Worm (Caenorhabditis elegans) whole organism, L2 larva: Measurements from ENCODE around the gene msp-40.

ENCODE experiments used
- F13H6.1 ChIP-seq: sonication (generic microtip); optimal IDR thresholded peaks from 2 replicates; lab custom pipeline; 2016; ENCODE audit warnings: missing genetic modification characterization, missing compliant biosample characterization
- R02D3.7 ChIP-seq: fragments of 150-350 bp; optimal IDR thresholded peaks from 2 replicates; lab custom pipeline; 2014; ENCODE audit warnings: missing biosample characterization, missing genetic modification characterization
- Y55F3AM.14 ChIP-seq: fragments of 200-800 bp; sonication (Bioruptor generic); optimal IDR thresholded peaks from 2 replicates; lab custom pipeline; 2018; ENCODE audit warnings: mild to moderate bottlenecking, missing genetic modification characterization, missing compliant biosample characterization
- aly-2 ChIP-seq: fragments of 150-350 bp; optimal IDR thresholded peaks from 2 replicates; lab custom pipeline; 2014; ENCODE audit warnings: missing biosample characterization, missing genetic modification characterization
- ama-1 ChIP-seq: fragments of 150-350 bp; optimal IDR thresholded peaks from 2 replicates; lab custom pipeline; 2018; ENCODE audit warnings: inconsistent platforms
- blmp-1 ChIP-seq: sonication (generic microtip); optimal IDR thresholded peaks from 2 replicates; lab custom pipeline; 2017; ENCODE audit warnings: missing genetic modification characterization, mild to moderate bottlenecking, missing compliant biosample characterization, antibody characterized with exemption, moderate library complexity; ENCODE audit not compliant: insufficient read depth
- ceh-16 ChIP-seq: fragments of 150-350 bp; optimal IDR thresholded peaks from 2 replicates; lab custom pipeline; 2014; ENCODE audit warnings: missing biosample characterization, missing genetic modification characterization
- ceh-82 ChIP-seq: fragments of 150-350 bp; optimal IDR thresholded peaks from 2 replicates; lab custom pipeline; 2014; ENCODE audit warnings: missing biosample characterization, missing genetic modification characterization
- crh-2 ChIP-seq: sonication (generic microtip); optimal IDR thresholded peaks from 2 replicates; lab custom pipeline; 2017; ENCODE audit warnings: missing biosample characterization, missing genetic modification characterization
- egl-27 ChIP-seq: sonication (generic microtip); optimal IDR thresholded peaks from 3 replicates; lab custom pipeline; 2017; ENCODE audit warnings: missing biosample characterization, missing genetic modification reagents, missing genetic modification characterization
- elt-1 ChIP-seq: fragments of 150-350 bp; optimal IDR thresholded peaks from 2 replicates; lab custom pipeline; 2014; ENCODE audit warnings: missing biosample characterization, missing genetic modification characterization
- fos-1 ChIP-seq: fragments of 150-350 bp; optimal IDR thresholded peaks from 2 replicates; lab custom pipeline; 2014; ENCODE audit warnings: missing biosample characterization, missing genetic modification characterization
- lin-11 ChIP-seq: fragments of 150-350 bp; sonication (generic microtip); optimal IDR thresholded peaks from 2 replicates; lab custom pipeline; 2014; ENCODE audit warnings: missing biosample characterization, missing genetic modification characterization, inconsistent platforms, mixed read lengths
- lsy-2 ChIP-seq, 2 experiments: fragments of 150-350 bp in 1 of 2; sonication (generic microtip) in 1 of 2; optimal IDR thresholded peaks; 2 replicates each; lab custom pipeline; 2014 to 2017; ENCODE audit warnings: missing biosample characterization in 2 of 2, missing genetic modification characterization in 2 of 2
- mbf-1 ChIP-seq: sonication (generic microtip); optimal IDR thresholded peaks from 2 replicates; lab custom pipeline; 2017; ENCODE audit warnings: missing biosample characterization, missing genetic modification characterization
- mdl-1 ChIP-seq, 2 experiments: fragments of 150-350 bp in 1 of 2; sonication (generic microtip) in 1 of 2; optimal IDR thresholded peaks; 2 replicates each; lab custom pipeline; 2017; ENCODE audit warnings: missing biosample characterization in 2 of 2, missing genetic modification characterization in 2 of 2
- nhr-10 ChIP-seq: sonication (generic microtip); optimal IDR thresholded peaks from 2 replicates; lab custom pipeline; 2017; ENCODE audit warnings: missing biosample characterization, missing genetic modification characterization
- nhr-11 ChIP-seq: fragments of 150-350 bp; optimal IDR thresholded peaks from 2 replicates; lab custom pipeline; 2014; ENCODE audit warnings: missing biosample characterization, missing genetic modification characterization
- nhr-12 ChIP-seq: fragments of 150-350 bp; optimal IDR thresholded peaks from 2 replicates; lab custom pipeline; 2014; ENCODE audit warnings: missing biosample characterization, missing genetic modification characterization
- nhr-129 ChIP-seq: fragments of 150-350 bp; optimal IDR thresholded peaks from 2 replicates; lab custom pipeline; 2014; ENCODE audit warnings: missing biosample characterization, missing genetic modification characterization
- nhr-21 ChIP-seq: fragments of 150-350 bp; optimal IDR thresholded peaks from 2 replicates; lab custom pipeline; 2014; ENCODE audit warnings: missing biosample characterization, missing genetic modification characterization
- nhr-25 ChIP-seq: fragments of 150-350 bp; sonication (generic microtip); optimal IDR thresholded peaks from 3 replicates; lab custom pipeline; 2014; ENCODE audit warnings: missing biosample characterization, missing genetic modification characterization
- nhr-6 ChIP-seq: fragments of 150-350 bp; optimal IDR thresholded peaks from 2 replicates; lab custom pipeline; 2014; ENCODE audit warnings: missing biosample characterization, missing genetic modification characterization
- sem-4 ChIP-seq: fragments of 150-350 bp; optimal IDR thresholded peaks from 2 replicates; lab custom pipeline; 2014; ENCODE audit warnings: missing biosample characterization, missing genetic modification reagents, missing genetic modification characterization
- skn-1 ChIP-seq: sonication (generic microtip); optimal IDR thresholded peaks from 2 replicates; lab custom pipeline; 2017; ENCODE audit warnings: missing biosample characterization, missing genetic modification characterization
- sma-3 ChIP-seq: sonication (generic microtip); optimal IDR thresholded peaks from 2 replicates; lab custom pipeline; 2016; ENCODE audit warnings: missing genetic modification reagents, missing genetic modification characterization, missing compliant biosample characterization
- sma-9 ChIP-seq, 2 experiments: fragments of 150-350 bp in 1 of 2; sonication (generic microtip) in 1 of 2; optimal IDR thresholded peaks; 2 replicates each; lab custom pipeline; 2014 to 2016; ENCODE audit warnings: missing genetic modification characterization in 2 of 2, mild to moderate bottlenecking in 1 of 2, missing biosample characterization in 1 of 2, missing compliant biosample characterization in 1 of 2, missing genetic modification reagents in 1 of 2, moderate library complexity in 1 of 2
- unc-39 ChIP-seq: fragments of 150-350 bp; optimal IDR thresholded peaks from 2 replicates; lab custom pipeline; 2014; ENCODE audit warnings: missing biosample characterization, missing genetic modification characterization
- unc-62 ChIP-seq: fragments of 150-350 bp; optimal IDR thresholded peaks from 2 replicates; lab custom pipeline; 2014; ENCODE audit warnings: missing biosample characterization, missing genetic modification reagents, missing genetic modification characterization
- zag-1 ChIP-seq: fragments of 150-350 bp; optimal IDR thresholded peaks from 2 replicates; lab custom pipeline; 2014; ENCODE audit warnings: missing biosample characterization, missing genetic modification characterization
- ztf-11 ChIP-seq: sonication (generic microtip); optimal IDR thresholded peaks from 2 replicates; lab custom pipeline; 2017; ENCODE audit warnings: missing biosample characterization, missing genetic modification characterization

msp-40 gene

DNA sequence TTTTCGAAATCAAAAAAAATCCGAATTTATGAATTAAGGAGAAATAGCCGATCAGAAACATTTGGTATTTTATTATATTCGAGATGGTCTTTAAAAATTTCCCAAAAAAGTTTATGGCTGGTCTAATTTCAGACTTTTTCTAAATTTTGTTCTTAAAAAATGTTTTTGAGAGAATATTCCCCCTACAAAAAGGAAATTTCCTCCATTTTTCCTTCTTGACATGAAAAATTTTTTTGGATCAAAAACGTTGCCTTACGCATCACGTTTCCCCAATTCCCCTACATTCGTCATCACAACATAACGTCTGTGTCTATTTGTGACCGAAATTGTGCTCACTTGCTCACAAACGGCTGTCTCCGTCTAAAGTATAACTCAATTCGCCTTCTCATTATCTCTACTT lies 31.9 kb upstream of the msp-40 start:
- TF ChIP-seq F13H6.1 (tag; lab: Kevin White, UChicago) = no peak
- TF ChIP-seq nhr-11 (tag; lab: Kevin White, UChicago) = no peak
- no peak for TF ChIP-seq aly-2 (tag; lab: Kevin White, UChicago)
- TF ChIP-seq unc-39 = no peak
- no peak for TF ChIP-seq R02D3.7 (tag; lab: Kevin White, UChicago)
- TF ChIP-seq elt-1 (tag; lab: Kevin White, UChicago) = no peak
- TF ChIP-seq sem-4 (tag; lab: Kevin White, UChicago) = no peak
- no peak for TF ChIP-seq sma-9 (GFP tag; optimal IDR thresholded peaks at IDR 0.05; lab: Kevin White, UChicago)
- no peak for TF ChIP-seq sma-9 (tag; optimal IDR thresholded peaks at IDR 0.05; lab: Kevin White, UChicago)
- no peak for TF ChIP-seq egl-27 (tag; lab: Kevin White, UChicago)
- TF ChIP-seq skn-1 (tag; lab: Kevin White, UChicago) = no peak
- TF ChIP-seq nhr-12 (tag; lab: Kevin White, UChicago) = no peak
- TF ChIP-seq lsy-2 (tag; optimal IDR thresholded peaks at IDR 0.05; lab: Kevin White, UChicago) = no peak
- TF ChIP-seq ztf-11 (tag; lab: Kevin White, UChicago) = no peak
- no peak for TF ChIP-seq nhr-10 (tag; lab: Kevin White, UChicago)
- no peak for TF ChIP-seq Y55F3AM.14
- TF ChIP-seq blmp-1 (tag; lab: Kevin White, UChicago) = no peak
- TF ChIP-seq nhr-6 (tag; lab: Kevin White, UChicago) = no peak
- TF ChIP-seq, all 48 proteins: peak for 0

DNA sequence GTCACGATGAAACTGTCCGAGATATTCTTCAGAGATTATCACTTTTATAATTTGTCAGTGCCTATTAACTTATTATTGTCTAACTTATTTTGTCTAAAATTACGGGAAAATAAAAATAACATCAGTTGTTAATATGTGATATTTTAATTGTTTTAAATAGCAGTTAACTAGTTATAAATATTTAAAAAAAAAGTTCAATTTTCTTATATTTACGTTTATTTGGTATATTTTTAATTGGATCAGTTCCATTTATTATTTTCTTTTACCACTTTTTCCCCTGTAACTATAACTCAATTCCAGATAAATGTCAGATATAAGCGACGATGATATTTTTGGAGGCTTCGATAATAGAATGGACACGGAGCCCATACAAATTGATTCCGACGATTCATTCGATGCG lies 29.8 kb upstream of the msp-40 start, which contains the start of gene C33F10.4:
Gene C33F10.4 (plus strand): TSS at position 301 of the 400 bp plus-strand sequence.
- TF ChIP-seq nhr-6 (tag; lab: Kevin White, UChicago) = no peak

DNA sequence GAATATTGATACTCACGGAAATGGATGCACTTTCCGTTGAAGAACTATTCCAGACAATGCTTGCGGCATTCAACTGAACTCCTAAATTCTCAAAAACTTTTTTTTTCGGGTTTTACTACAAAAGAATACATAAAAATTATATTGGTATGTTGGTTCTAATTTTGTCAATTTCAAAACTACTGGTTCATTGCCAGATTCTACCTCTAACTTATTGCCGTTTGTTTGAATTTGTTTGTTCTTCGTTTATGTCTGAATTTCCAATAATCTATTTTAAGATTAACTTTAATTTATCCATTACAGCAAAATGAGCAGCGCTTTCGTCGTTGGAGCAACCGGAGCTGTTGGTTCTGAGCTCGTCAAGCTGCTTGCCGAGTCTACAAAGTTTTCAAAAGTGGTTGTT lies 28.1 kb upstream of the msp-40 start, which contains the start of gene C33F10.14:
Gene C33F10.14 (plus strand): TSS at position 301 of the 400 bp plus-strand sequence.
- no peak for TF ChIP-seq unc-62 (GFP tag; lab: Kevin White, UChicago)

DNA sequence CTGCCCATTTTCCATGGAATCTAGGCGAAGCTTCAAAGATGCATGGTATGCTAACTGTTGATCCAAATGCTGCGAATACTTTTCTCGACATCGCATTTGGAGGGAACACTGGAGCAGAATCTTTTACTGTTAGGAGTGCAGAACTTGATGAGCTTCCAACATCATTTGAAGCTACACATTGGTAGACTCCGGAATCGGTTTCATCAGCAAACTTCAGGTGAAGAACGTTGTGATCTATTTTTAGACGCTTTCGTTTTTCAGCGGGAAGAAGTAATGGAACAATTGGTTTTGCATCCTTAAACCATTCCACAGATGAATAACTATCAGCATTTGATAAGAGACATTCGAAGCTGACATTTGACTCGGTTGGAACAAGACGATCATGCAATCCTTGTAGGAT lies 24.7 kb upstream of the msp-40 start:
- TF ChIP-seq mbf-1 (tag; lab: Kevin White, UChicago) (no peak), ama-1 (lab: Kevin White, UChicago) (no peak), nhr-21 (tag; lab: Kevin White, UChicago) (no peak), ceh-82 (tag; lab: Kevin White, UChicago) (no peak), lin-11 (no peak), zag-1 (no peak), Y55F3AM.14 (no peak), blmp-1 (tag; lab: Kevin White, UChicago) (no peak), nhr-25 (tag; lab: Kevin White, UChicago) (no peak), skn-1 (tag; lab: Kevin White, UChicago) (no peak), ceh-16 (no peak)

DNA sequence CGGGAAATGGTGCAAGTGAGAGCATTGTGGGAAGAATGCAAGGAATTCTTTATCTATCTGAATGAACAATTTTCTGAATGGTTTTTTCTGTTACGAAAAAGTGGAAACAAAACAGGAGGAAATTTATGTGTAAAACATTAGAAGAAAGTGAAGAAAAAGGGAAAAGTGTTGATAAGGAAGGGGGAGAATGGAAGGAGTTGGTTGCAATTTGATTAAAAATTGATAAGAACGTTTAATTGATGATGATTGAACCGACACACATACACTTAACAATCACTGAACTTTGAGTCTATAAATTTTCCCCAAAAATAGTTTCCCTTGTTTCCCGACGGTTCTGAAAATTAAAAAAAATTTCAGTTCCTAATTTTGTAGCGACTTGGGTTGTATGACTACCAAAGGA lies 22.3 kb upstream of the msp-40 start:
- peak; percentile 83 for TF ChIP-seq fos-1 (tag; lab: Kevin White, UChicago)
- TF ChIP-seq ceh-82 (tag; lab: Kevin White, UChicago) = no peak
- TF ChIP-seq crh-2 (tag; lab: Kevin White, UChicago) = peak; percentile 24
- TF ChIP-seq blmp-1 (tag; lab: Kevin White, UChicago) = peak; percentile 77

DNA sequence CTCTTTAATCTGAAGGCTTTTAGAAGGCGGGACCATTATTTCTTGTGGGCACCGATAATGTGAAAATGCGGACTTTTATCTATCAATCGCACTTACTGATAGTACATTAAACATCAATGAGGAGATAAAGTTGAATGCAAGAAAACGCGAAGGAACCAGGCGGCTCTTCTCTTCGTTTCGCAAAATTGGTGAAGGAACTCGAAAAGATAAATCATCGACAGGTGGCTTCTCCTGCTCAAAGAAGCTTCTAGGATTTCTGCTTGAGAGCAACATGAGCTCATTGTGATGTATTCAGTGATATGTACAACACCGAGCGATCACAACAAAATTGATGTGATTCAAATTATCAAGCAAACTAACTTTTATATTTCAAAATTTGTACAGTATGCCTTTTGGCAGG lies 19.4 kb upstream of the msp-40 start:
- peak in 1 of 2 experiments; percentile 40 for TF ChIP-seq lsy-2 (tag; optimal IDR thresholded peaks at IDR 0.05; lab: Kevin White, UChicago)
- TF ChIP-seq ceh-82 (tag; lab: Kevin White, UChicago) = no peak
- TF ChIP-seq mdl-1 (tag; optimal IDR thresholded peaks at IDR 0.05; lab: Kevin White, UChicago) = no peak
- peak; percentile 35 for TF ChIP-seq F13H6.1 (tag; lab: Kevin White, UChicago)
- peak; percentile 16 for TF ChIP-seq nhr-129 (tag; lab: Kevin White, UChicago)
- TF ChIP-seq sma-3 (GFP tag; lab: Kevin White, UChicago) = no peak
- peak; percentile 48 for TF ChIP-seq sma-9 (GFP tag; optimal IDR thresholded peaks at IDR 0.05; lab: Kevin White, UChicago)
- TF ChIP-seq sma-9 (tag; optimal IDR thresholded peaks at IDR 0.05; lab: Kevin White, UChicago) = no peak
- TF ChIP-seq, all 48 proteins: peak for 4
